Worm (Caenorhabditis elegans) whole organism, midembryonic: Measurements from ENCODE around the gene rgef-1.

Source experiments
- T22C8.4 ChIP-seq: fragments of 200-800 bp; sonication (Bioruptor generic); IDR thresholded peaks from 2 replicates; pipeline ENCODE4 v1.3.6; 2022; ENCODE audit warnings: missing genetic modification characterization, missing compliant biosample characterization
- cog-1 ChIP-seq: sonication (generic microtip); optimal IDR thresholded peaks from 2 replicates; lab custom pipeline; 2016; ENCODE audit warnings: missing genetic modification characterization, missing compliant biosample characterization
- flt-1 ChIP-seq: fragments of 200-800 bp; sonication (Bioruptor generic); IDR thresholded peaks from 2 replicates; pipeline ENCODE4 v1.3.6; 2022; ENCODE audit warnings: missing genetic modification characterization, missing compliant biosample characterization
- klf-2 ChIP-seq: fragments of 200-800 bp; sonication (Bioruptor generic); conservative IDR thresholded peaks from 2 replicates; pipeline ENCODE4 v1.3.6; 2022; ENCODE audit warnings: missing genetic modification reagents, missing genetic modification characterization, missing compliant biosample characterization
- med-1 ChIP-seq: sonication (generic microtip); optimal IDR thresholded peaks from 2 replicates; lab custom pipeline; 2017; ENCODE audit warnings: missing genetic modification characterization, mild to moderate bottlenecking, missing compliant biosample characterization, antibody characterized with exemption, missing genetic modification reagents; ENCODE audit not compliant: insufficient read depth
- ref-1 ChIP-seq: fragments of 200-800 bp; sonication (Bioruptor generic); conservative IDR thresholded peaks from 2 replicates; pipeline ENCODE4 v1.3.6; 2022; ENCODE audit warnings: missing genetic modification reagents, missing genetic modification characterization, missing compliant biosample characterization
- tab-1 ChIP-seq: fragments of 200-800 bp; sonication (Bioruptor generic); IDR thresholded peaks from 2 replicates; pipeline ENCODE4 v1.3.6; 2022; ENCODE audit warnings: missing genetic modification characterization, missing compliant biosample characterization
- ztf-23 ChIP-seq: fragments of 200-800 bp; sonication (Bioruptor generic); IDR thresholded peaks from 2 replicates; pipeline ENCODE4 v1.3.6; 2022; ENCODE audit warnings: missing genetic modification reagents, missing genetic modification characterization, missing compliant biosample characterization
- ztf-29 ChIP-seq: fragments of 200-800 bp; sonication (Bioruptor generic); IDR thresholded peaks from 2 replicates; pipeline ENCODE4 v1.3.6; 2022; ENCODE audit warnings: missing genetic modification reagents, missing genetic modification characterization, missing compliant biosample characterization

The rgef-1 gene

ce11 chrV:9509597-9509996 lies 51.9 kb downstream of the rgef-1 start:
- no peak for TF ChIP-seq klf-2

- no peak for TF ChIP-seq klf-2
- TF ChIP-seq ref-1: no peak
- no peak for TF ChIP-seq ztf-29 (GFP tag; lab: Robert Waterston, UW)
- no peak for TF ChIP-seq cog-1 (tag; lab: Kevin White, UChicago)
- TF ChIP-seq tab-1 (GFP tag; lab: Robert Waterston, UW): no peak
- no peak for TF ChIP-seq T22C8.4 (GFP tag; lab: Robert Waterston, UW)
- TF ChIP-seq med-1 (GFP tag; lab: Kevin White, UChicago): no peak
- no peak for TF ChIP-seq ztf-23 (GFP tag; lab: Robert Waterston, UW)
- no peak for TF ChIP-seq flt-1 (GFP tag; lab: Robert Waterston, UW)
Measured at ce11 chrV:9507742-9508141, 53.7 kb downstream of the rgef-1 start, which contains the start of gene acs-14. Gene acs-14 (plus strand): TSS chrV:9508132.

- TF ChIP-seq ztf-29 (GFP tag; lab: Robert Waterston, UW): no peak
- TF ChIP-seq tab-1 (GFP tag; lab: Robert Waterston, UW): no peak
- no peak for TF ChIP-seq flt-1 (GFP tag; lab: Robert Waterston, UW)
- TF ChIP-seq cog-1 (tag; lab: Kevin White, UChicago): no peak
- TF ChIP-seq med-1 (GFP tag; lab: Kevin White, UChicago): no peak
- no peak for TF ChIP-seq T22C8.4 (GFP tag; lab: Robert Waterston, UW)
- no peak for TF ChIP-seq klf-2
- TF ChIP-seq ztf-23 (GFP tag; lab: Robert Waterston, UW): no peak
Measured at ce11 chrV:9506931-9507330, 54.5 kb downstream of the rgef-1 start.
